Worm (Caenorhabditis elegans): Measurements from ENCODE around the gene Y53F4B.25.

Gene Y53F4B.25

ce11 chrII:15111352-15111751 is 24.6 kb upstream of the Y53F4B.25 start (continued):
- TF ChIP-seq F26F4.8 (GFP tag; conservative IDR thresholded peaks at IDR 0.05) (no peak), egl-27 (tag; optimal IDR thresholded peaks at IDR 0.05) (no peak), lsy-2 (tag; optimal IDR thresholded peaks at IDR 0.05) (peak in 1 of 2 experiments; percentile 27), ctbp-1 (GFP tag; IDR thresholded peaks at IDR 0.05) (no peak), nhr-237 (tag; optimal IDR thresholded peaks at IDR 0.05) (no peak), F37D6.2 (tag; optimal IDR thresholded peaks at IDR 0.05) (no peak), aha-1 (tag) (no peak), mdl-1 (tag; optimal IDR thresholded peaks at IDR 0.05) (no peak), nhr-77 (tag; optimal IDR thresholded peaks at IDR 0.05) (peak; percentile 97), cey-2 (tag; optimal IDR thresholded peaks at IDR 0.05; ENCODE audit: borderline replicate concordance, insufficient read depth) (no peak), nhr-25 (tag; optimal IDR thresholded peaks at IDR 0.05; ENCODE audit: borderline replicate concordance, insufficient read depth) (no peak), ZK337.2 (GFP tag; IDR thresholded peaks at IDR 0.05) (no peak), ceh-20 (GFP tag; IDR thresholded peaks at IDR 0.05) (no peak), Y48G9A.11 (GFP tag; IDR thresholded peaks at IDR 0.05) (no peak), dmd-6 (GFP tag; IDR thresholded peaks at IDR 0.05) (peak; percentile 77), pqm-1 (tag; optimal IDR thresholded peaks at IDR 0.05) (peak; percentile 35), snpc-1.2 (GFP tag; IDR thresholded peaks at IDR 0.05) (no peak), F10B5.3 (tag; optimal IDR thresholded peaks at IDR 0.05) (no peak), nhr-111 (GFP tag; optimal IDR thresholded peaks at IDR 0.05) (no peak), php-3 (GFP tag; IDR thresholded peaks at IDR 0.05) (no peak), unc-39 (tag; optimal IDR thresholded peaks at IDR 0.05) (no peak), gei-8 (GFP tag; optimal IDR thresholded peaks at IDR 0.05) (no peak), lin-13 (GFP tag; optimal IDR thresholded peaks at IDR 0.05) (no peak), nhr-28 (tag; optimal IDR thresholded peaks at IDR 0.05) (peak; percentile 93), nhr-41 (GFP tag; IDR thresholded peaks at IDR 0.05) (no peak), mxl-3 (GFP tag; optimal IDR thresholded peaks at IDR 0.05) (peak; percentile 9), tag-97 (GFP tag; IDR thresholded peaks at IDR 0.05) (no peak), snpc-4 (tag; optimal IDR thresholded peaks at IDR 0.05) (no peak), dmd-8 (GFP tag; IDR thresholded peaks at IDR 0.05) (no peak), nhr-42 (GFP tag; IDR thresholded peaks at IDR 0.05) (peak; percentile 66; the same call in 1 of the 2 replicates), F49E8.2 (tag; optimal IDR thresholded peaks at IDR 0.05; ENCODE audit: borderline replicate concordance) (no peak), mep-1 (tag; optimal IDR thresholded peaks at IDR 0.05) (no peak), hif-1 (tag; optimal IDR thresholded peaks at IDR 0.05) (no peak), madf-5 (GFP tag; IDR thresholded peaks at IDR 0.05) (no peak), unc-130 (GFP tag; optimal IDR thresholded peaks at IDR 0.05) (no peak), skn-1 (tag; optimal IDR thresholded peaks at IDR 0.05) (no peak), tra-1 (GFP tag; IDR thresholded peaks at IDR 0.05) (no peak), T20F7.1 (GFP tag; optimal IDR thresholded peaks at IDR 0.05) (no peak), nhr-11 (tag; optimal IDR thresholded peaks at IDR 0.05) (peak; percentile 11), zfp-2 (tag; optimal IDR thresholded peaks at IDR 0.05) (no peak), rbr-2 (tag; optimal IDR thresholded peaks at IDR 0.05) (no peak)

- TF ChIP-seq madf-9 (GFP tag; conservative IDR thresholded peaks at IDR 0.05) = no peak
- TF ChIP-seq nhr-237 (tag; optimal IDR thresholded peaks at IDR 0.05) = no peak
- TF ChIP-seq Y5F2A.4 (GFP tag; optimal IDR thresholded peaks at IDR 0.05) = no peak
- TF ChIP-seq zip-2 (tag; optimal IDR thresholded peaks at IDR 0.05) = no peak
- TF ChIP-seq lin-39 (tag; optimal IDR thresholded peaks at IDR 0.05) = no peak
- TF ChIP-seq R02D3.7 (tag; optimal IDR thresholded peaks at IDR 0.05) = no peak
- no peak for TF ChIP-seq lim-7 (GFP tag; IDR thresholded peaks at IDR 0.05)
- TF ChIP-seq dve-1 (tag; optimal IDR thresholded peaks at IDR 0.05; ENCODE audit: insufficient read depth) = peak; percentile 42
- no peak for TF ChIP-seq nhr-41 (GFP tag; IDR thresholded peaks at IDR 0.05)
- TF ChIP-seq dmd-9 (GFP tag; IDR thresholded peaks at IDR 0.05) = no peak
- TF ChIP-seq lin-1 (GFP tag; IDR thresholded peaks at IDR 0.05) = no peak
- TF ChIP-seq pqm-1 (tag; optimal IDR thresholded peaks at IDR 0.05) = no peak
- no peak for TF ChIP-seq ZK546.5 (tag; optimal IDR thresholded peaks at IDR 0.05)
- TF ChIP-seq nhr-25 (tag; optimal IDR thresholded peaks at IDR 0.05; ENCODE audit: borderline replicate concordance, insufficient read depth) = peak; percentile 27
- no peak for TF ChIP-seq zfp-2 (tag; optimal IDR thresholded peaks at IDR 0.05)
Observed at ce11 chrII:15119537-15120360, 16.2 kb upstream of the Y53F4B.25 start, which contains the start of gene arp-1. Gene arp-1, plus strand, starts transcription at chrII:15120301.

All from whole organism, L4 larva.